Fruit fly (Drosophila melanogaster): ENCODE measurements around the gene RYa-R.

RYa-R gene

dm6 chr3R:27069810-27070625 is 73.2 kb downstream of the RYa-R start, which contains the start of gene spz (continued):
- no peak for TF ChIP-seq CG6683 (GFP tag; optimal IDR thresholded peaks at IDR 0.05)
- no peak for TF ChIP-seq CG12391 (tag; optimal IDR thresholded peaks at IDR 0.05)
- TF ChIP-seq CG15696 (tag; optimal IDR thresholded peaks at IDR 0.05) = no peak
- TF ChIP-seq CG33557 (GFP tag; optimal IDR thresholded peaks at IDR 0.05) = no peak
- TF ChIP-seq CG12299 (tag; optimal IDR thresholded peaks at IDR 0.05) = no peak
- TF ChIP-seq CG2875 (GFP tag; optimal IDR thresholded peaks at IDR 0.05) = no peak
- no peak for TF ChIP-seq Gug (GFP tag; IDR thresholded peaks at IDR 0.05)
- peak; percentile 22 for TF ChIP-seq CG34376 (GFP tag; optimal IDR thresholded peaks at IDR 0.05)
- no peak for TF ChIP-seq sc (optimal IDR thresholded peaks at IDR 0.05)
- no peak for TF ChIP-seq sc (GFP tag; optimal IDR thresholded peaks at IDR 0.05)
- peak; percentile 25; the same call in 1 of the 2 replicates for TF ChIP-seq Bgb (GFP tag; IDR thresholded peaks at IDR 0.05; ENCODE audit: partially characterized antibody)
- TF ChIP-seq CG6791 (GFP tag; IDR thresholded peaks at IDR 0.05; ENCODE audit: partially characterized antibody) = 0 out of 3 replicates have a peak, but pooled peaks have one; percentile 26
- TF ChIP-seq kah (GFP tag; optimal IDR thresholded peaks at IDR 0.05) = no peak
- TF ChIP-seq Med (GFP tag) = peak; percentile 75
- no peak for TF ChIP-seq CTCF (GFP tag; optimal IDR thresholded peaks at IDR 0.05)
- TF ChIP-seq gem (tag; optimal IDR thresholded peaks at IDR 0.05) = peak; percentile 61
- 0 out of 2 replicates have a peak, but pooled peaks have one; percentile 35 for TF ChIP-seq CG9932 (GFP tag; IDR thresholded peaks at IDR 0.05)
- TF ChIP-seq CG6272 (GFP tag; IDR thresholded peaks at IDR 0.05) = 0 out of 2 replicates have a peak, but pooled peaks have one; percentile 9
- no peak for TF ChIP-seq BtbVII (GFP tag; optimal IDR thresholded peaks at IDR 0.05)
- peak; percentile 9 for TF ChIP-seq kni (GFP tag; optimal IDR thresholded peaks at IDR 0.05)
- TF ChIP-seq CG7357 (GFP tag; IDR thresholded peaks at IDR 0.05) = no peak
- TF ChIP-seq tup (GFP tag; optimal IDR thresholded peaks at IDR 0.05) = no peak
- TF ChIP-seq amos (GFP tag; IDR thresholded peaks at IDR 0.05; ENCODE audit: partially characterized antibody) = peak; percentile 21; the same call in 1 of the 2 replicates
- peak; percentile 54; the same call in 1 of the 3 replicates for TF ChIP-seq CG11695 (GFP tag; IDR thresholded peaks at IDR 0.05)
- TF ChIP-seq Rx (GFP tag; IDR thresholded peaks at IDR 0.05) = no peak
- TF ChIP-seq tna (GFP tag; IDR thresholded peaks at IDR 0.05; ENCODE audit: partially characterized antibody) = no peak
- no peak for TF ChIP-seq CG18764 (GFP tag; optimal IDR thresholded peaks at IDR 0.05)
- TF ChIP-seq CG2202 (tag; optimal IDR thresholded peaks at IDR 0.05) = no peak
- no peak for TF ChIP-seq NC2α (GFP tag; optimal IDR thresholded peaks at IDR 0.05)
- peak; percentile 28 for TF ChIP-seq lab (GFP tag; optimal IDR thresholded peaks at IDR 0.05)
- TF ChIP-seq kay (GFP tag; optimal IDR thresholded peaks at IDR 0.05) = peak; percentile 70
- TF ChIP-seq ase (GFP tag; IDR thresholded peaks at IDR 0.05) = no peak
- no peak for TF ChIP-seq CG6254 (GFP tag; optimal IDR thresholded peaks at IDR 0.05)
- TF ChIP-seq bcd (GFP tag; optimal IDR thresholded peaks at IDR 0.05) = peak; percentile 8
- no peak for TF ChIP-seq odd (GFP tag; optimal IDR thresholded peaks at IDR 0.05)
- TF ChIP-seq nom (GFP tag; optimal IDR thresholded peaks at IDR 0.05) = peak; percentile 2
- no peak for TF ChIP-seq psq (GFP tag; optimal IDR thresholded peaks at IDR 0.05)
- TF ChIP-seq Hr51 (GFP tag; optimal IDR thresholded peaks at IDR 0.05) = peak in 1 of 2 experiments; percentile 44
- TF ChIP-seq zfh1 (GFP tag; IDR thresholded peaks at IDR 0.05) = no peak
- TF ChIP-seq Ets97D (GFP tag; optimal IDR thresholded peaks at IDR 0.05) = no peak
- TF ChIP-seq CG14014 (GFP tag; IDR thresholded peaks at IDR 0.05) = no peak
- no peak for TF ChIP-seq MBD-R2 (GFP tag; IDR thresholded peaks at IDR 0.05)
- peak; percentile 73 for TF ChIP-seq CG13894 (tag; optimal IDR thresholded peaks at IDR 0.05)
- TF ChIP-seq lmd (GFP tag; IDR thresholded peaks at IDR 0.05) = no peak
- no peak for TF ChIP-seq CG14441 (GFP tag; IDR thresholded peaks at IDR 0.05)
- TF ChIP-seq seq (GFP tag; IDR thresholded peaks at IDR 0.05) = no peak
- TF ChIP-seq CG3726 (GFP tag; IDR thresholded peaks at IDR 0.05) = no peak
- peak; percentile 45 to 69 for TF ChIP-seq Trl (optimal IDR thresholded peaks at IDR 0.05)
- no peak for TF ChIP-seq Trl (GFP tag; optimal IDR thresholded peaks at IDR 0.05)
- TF ChIP-seq CG11398 (GFP tag; optimal IDR thresholded peaks at IDR 0.05) = no peak

Measured in whole organism, embryonic.